Worm (Caenorhabditis elegans) whole organism, L4 larva: ENCODE measurements around the gene Y51H7C.1.

ENCODE experiments used
- egl-27 ChIP-seq: sonication (generic microtip); optimal IDR thresholded peaks from 3 replicates; lab custom pipeline; 2017; ENCODE audit warnings: missing biosample characterization, missing genetic modification reagents, missing genetic modification characterization
- php-3 ChIP-seq: fragments of 200-800 bp; sonication (Bioruptor generic); IDR thresholded peaks from 2 replicates; pipeline ENCODE4 v1.3.6; 2022; ENCODE audit warnings: missing genetic modification reagents, missing genetic modification characterization, missing compliant biosample characterization
- unc-62 ChIP-seq, 3 experiments: fragments of 150-350 bp in 1 of 3; sonication (generic microtip); optimal IDR thresholded peaks in 2 of 3; peaks in 1 of 3; 1 replicate in 1 of 3; 2 replicates in 2 of 3; lab custom pipeline; 2014 to 2017; ENCODE audit warnings: missing biosample characterization in 3 of 3, missing genetic modification characterization in 3 of 3, missing genetic modification reagents in 3 of 3, missing genotype in 1 of 3

DNA sequence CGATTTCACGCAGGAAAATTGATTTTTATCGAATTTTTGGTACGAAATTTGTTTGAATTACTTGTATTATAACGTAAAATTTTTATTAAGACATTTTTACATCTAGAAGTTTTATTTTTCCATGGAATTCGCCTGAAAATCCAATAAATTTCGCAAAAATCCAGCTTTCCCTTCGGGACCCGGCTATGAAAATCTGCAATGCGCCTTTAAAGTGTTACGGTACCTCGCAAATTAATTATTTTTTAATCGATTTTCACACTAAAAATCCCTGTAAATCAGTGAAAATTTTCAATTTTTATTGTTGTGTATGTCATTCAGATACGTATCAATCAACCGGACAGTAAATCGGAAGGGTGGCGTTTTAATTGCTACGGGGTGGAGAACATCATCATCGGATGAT is 33.4 kb downstream of the Y51H7C.1 start:
- TF ChIP-seq php-3 (no peak), unc-62 (GFP tag; optimal IDR thresholded peaks at IDR 0.05 in 1 of 2; lab: Kevin White, UChicago) (no peak), unc-62 (tag; optimal IDR thresholded peaks at IDR 0.05; lab: Kevin White, UChicago) (no peak), egl-27 (tag; lab: Kevin White, UChicago) (no peak)
